Worm (Caenorhabditis elegans) whole organism, young adult: Measurements from ENCODE around the gene C18H9.5.

ENCODE experiments used
- B0019.2 ChIP-seq: fragments of 200-800 bp; sonication (Bioruptor generic); conservative IDR thresholded peaks from 2 replicates; pipeline ENCODE4 v1.3.6; 2022; ENCODE audit warnings: missing genetic modification reagents, missing genetic modification characterization, missing compliant biosample characterization
- F23B12.7 ChIP-seq: sonication (generic microtip); optimal IDR thresholded peaks from 2 replicates; lab custom pipeline; 2017; ENCODE audit warnings: missing genetic modification characterization, mild to moderate bottlenecking, missing compliant biosample characterization, antibody characterized with exemption, moderate library complexity; ENCODE audit not compliant: insufficient read depth
- F49E8.2 ChIP-seq: sonication (generic microtip); optimal IDR thresholded peaks from 3 replicates; lab custom pipeline; 2017; ENCODE audit warnings: missing genetic modification characterization, mild to moderate bottlenecking, missing compliant biosample characterization, antibody characterized with exemption, moderate library complexity; ENCODE audit not compliant: insufficient read depth
- K12H6.12 ChIP-seq: fragments of 200-800 bp; sonication (Bioruptor generic); optimal IDR thresholded peaks from 2 replicates; lab custom pipeline; 2018; ENCODE audit warnings: mild to moderate bottlenecking, missing genetic modification characterization, missing compliant biosample characterization
- T26A5.8 ChIP-seq: sonication (generic microtip); optimal IDR thresholded peaks from 2 replicates; lab custom pipeline; 2016; ENCODE audit warnings: missing genetic modification characterization, missing compliant biosample characterization
- Y53G8AR.9 ChIP-seq: fragments of 200-800 bp; sonication (Bioruptor generic); conservative IDR thresholded peaks from 2 replicates; pipeline ENCODE4 v1.3.6; 2022; ENCODE audit warnings: missing genetic modification reagents, missing genetic modification characterization, missing compliant biosample characterization
- ZK185.1 ChIP-seq: sonication (generic microtip); optimal IDR thresholded peaks from 2 replicates; lab custom pipeline; 2016; ENCODE audit warnings: mild to moderate bottlenecking, missing genetic modification characterization, missing compliant biosample characterization; ENCODE audit not compliant: poor library complexity, severe bottlenecking
- akir-1 ChIP-seq: fragments of 200-800 bp; sonication (Bioruptor generic); optimal IDR thresholded peaks from 2 replicates; lab custom pipeline; 2018; ENCODE audit warnings: mild to moderate bottlenecking, missing genetic modification characterization, moderate library complexity, missing compliant biosample characterization
- aptf-3 ChIP-seq: fragments of 200-800 bp; sonication (Bioruptor generic); IDR thresholded peaks from 2 replicates; pipeline ENCODE4 v1.3.6; 2022; ENCODE audit warnings: missing genetic modification characterization, missing compliant biosample characterization
- athp-1 ChIP-seq: sonication (generic microtip); optimal IDR thresholded peaks from 2 replicates; lab custom pipeline; 2017; ENCODE audit warnings: mild to moderate bottlenecking, missing genetic modification characterization, missing compliant biosample characterization
- attf-3 ChIP-seq: fragments of 200-800 bp; sonication (Bioruptor generic); conservative IDR thresholded peaks from 2 replicates; pipeline ENCODE4 v1.3.6; 2022; ENCODE audit warnings: missing genetic modification reagents, missing genetic modification characterization, missing compliant biosample characterization
- attf-5 ChIP-seq: fragments of 200-800 bp; sonication (Bioruptor generic); optimal IDR thresholded peaks from 2 replicates; lab custom pipeline; 2018; ENCODE audit warnings: mild to moderate bottlenecking, missing genetic modification characterization, missing compliant biosample characterization
- attf-6 ChIP-seq: fragments of 200-800 bp; sonication (Bioruptor generic); IDR thresholded peaks from 2 replicates; pipeline ENCODE4 v1.3.6; 2022; ENCODE audit warnings: missing genetic modification reagents, missing genetic modification characterization, missing compliant biosample characterization
- cebp-2 ChIP-seq: fragments of 200-800 bp; sonication (Bioruptor generic); IDR thresholded peaks from 2 replicates; pipeline ENCODE4 v1.3.6; 2022; ENCODE audit warnings: missing genetic modification characterization, missing compliant biosample characterization
- ceh-100 ChIP-seq: fragments of 200-800 bp; sonication (Bioruptor generic); IDR thresholded peaks from 2 replicates; pipeline ENCODE4 v1.3.6; 2022; ENCODE audit warnings: missing genetic modification reagents, missing genetic modification characterization, missing compliant biosample characterization
- ceh-58 ChIP-seq: fragments of 200-800 bp; sonication (Bioruptor generic); IDR thresholded peaks from 2 replicates; pipeline ENCODE4 v1.3.6; 2022; ENCODE audit warnings: missing genetic modification characterization, missing compliant biosample characterization
- ceh-91 ChIP-seq: fragments of 200-800 bp; sonication (Bioruptor generic); IDR thresholded peaks from 2 replicates; pipeline ENCODE4 v1.3.6; 2022; ENCODE audit warnings: missing genetic modification reagents, missing genetic modification characterization, missing compliant biosample characterization
- die-1 ChIP-seq: sonication (generic microtip); optimal IDR thresholded peaks from 2 replicates; lab custom pipeline; 2016; ENCODE audit warnings: missing genotype, mild to moderate bottlenecking, missing genetic modification characterization, missing compliant biosample characterization
- dox-1 ChIP-seq: fragments of 200-800 bp; sonication (Bioruptor generic); IDR thresholded peaks from 2 replicates; pipeline ENCODE4 v1.3.6; 2022; ENCODE audit warnings: missing genetic modification reagents, missing genetic modification characterization, missing compliant biosample characterization
- dpl-1 ChIP-seq: fragments of 150-350 bp; optimal IDR thresholded peaks from 2 replicates; lab custom pipeline; 2014; ENCODE audit warnings: missing biosample characterization, missing genetic modification reagents, missing genetic modification characterization
- efl-1 ChIP-seq: fragments of 150-350 bp; optimal IDR thresholded peaks from 2 replicates; lab custom pipeline; 2014; ENCODE audit warnings: missing biosample characterization, missing genetic modification reagents, missing genetic modification characterization
- egl-44 ChIP-seq: fragments of 200-800 bp; sonication (Bioruptor generic); IDR thresholded peaks from 2 replicates; pipeline ENCODE4 v1.3.6; 2022; ENCODE audit warnings: missing genetic modification reagents, missing genetic modification characterization, missing compliant biosample characterization
- ekl-4 ChIP-seq: fragments of 200-800 bp; sonication (Bioruptor generic); IDR thresholded peaks from 2 replicates; pipeline ENCODE4 v1.3.6; 2022; ENCODE audit warnings: missing genetic modification reagents, missing genetic modification characterization, missing compliant biosample characterization
- gei-17 ChIP-seq: fragments of 200-800 bp; sonication (Bioruptor generic); optimal IDR thresholded peaks from 2 replicates; lab custom pipeline; 2018; ENCODE audit warnings: mild to moderate bottlenecking, missing genetic modification characterization, missing compliant biosample characterization
- hlh-26 ChIP-seq: fragments of 200-800 bp; sonication (Bioruptor generic); conservative IDR thresholded peaks from 2 replicates; pipeline ENCODE4 v1.3.6; 2022; ENCODE audit warnings: missing genetic modification reagents, missing genetic modification characterization, missing compliant biosample characterization
- hmg-1.2 ChIP-seq: fragments of 200-800 bp; sonication (Bioruptor generic); IDR thresholded peaks from 2 replicates; pipeline ENCODE4 v1.3.6; 2022; ENCODE audit warnings: missing genetic modification reagents, missing genetic modification characterization, missing compliant biosample characterization
- hmg-20 ChIP-seq: fragments of 200-800 bp; sonication (Bioruptor generic); IDR thresholded peaks from 2 replicates; pipeline ENCODE4 v1.3.6; 2022; ENCODE audit warnings: missing genetic modification reagents, missing genetic modification characterization, missing compliant biosample characterization
- hsf-1 ChIP-seq: fragments of 200-800 bp; sonication (Bioruptor generic); IDR thresholded peaks from 2 replicates; pipeline ENCODE4 v1.3.6; 2022; ENCODE audit warnings: missing genetic modification reagents, missing genetic modification characterization, missing compliant biosample characterization
- let-526 ChIP-seq: fragments of 200-800 bp; sonication (Bioruptor generic); IDR thresholded peaks from 2 replicates; pipeline ENCODE4 v1.3.6; 2022; ENCODE audit warnings: missing genetic modification reagents, missing genetic modification characterization, missing compliant biosample characterization
- lin-26 ChIP-seq: fragments of 200-800 bp; sonication (Bioruptor generic); IDR thresholded peaks from 2 replicates; pipeline ENCODE4 v1.3.6; 2022; ENCODE audit warnings: missing genetic modification reagents, missing genetic modification characterization, missing compliant biosample characterization
- madf-10 ChIP-seq: sonication (generic microtip); optimal IDR thresholded peaks from 2 replicates; lab custom pipeline; 2016; ENCODE audit warnings: mild to moderate bottlenecking, missing genetic modification characterization, missing compliant biosample characterization
- madf-3 ChIP-seq: fragments of 200-800 bp; sonication (Bioruptor generic); IDR thresholded peaks from 2 replicates; pipeline ENCODE4 v1.3.6; 2022; ENCODE audit warnings: missing genetic modification reagents, missing genetic modification characterization, missing compliant biosample characterization
- madf-6 ChIP-seq: fragments of 200-800 bp; sonication (Bioruptor generic); IDR thresholded peaks from 2 replicates; pipeline ENCODE4 v1.3.6; 2022; ENCODE audit warnings: missing genetic modification reagents, missing genetic modification characterization, missing compliant biosample characterization
- madf-8 ChIP-seq: fragments of 200-800 bp; sonication (Bioruptor generic); conservative IDR thresholded peaks from 2 replicates; pipeline ENCODE4 v1.3.6; 2022; ENCODE audit warnings: missing genetic modification reagents, missing genetic modification characterization, missing compliant biosample characterization
- mcd-1 ChIP-seq: fragments of 200-800 bp; sonication (Bioruptor generic); IDR thresholded peaks from 2 replicates; pipeline ENCODE4 v1.3.6; 2022; ENCODE audit warnings: missing genetic modification reagents, missing genetic modification characterization, missing compliant biosample characterization
- nhr-80 ChIP-seq: sonication (generic microtip); optimal IDR thresholded peaks from 2 replicates; lab custom pipeline; 2016; ENCODE audit warnings: missing genetic modification characterization, missing compliant biosample characterization
- rcor-1 ChIP-seq: fragments of 200-800 bp; sonication (Bioruptor generic); IDR thresholded peaks from 2 replicates; pipeline ENCODE4 v1.3.6; 2022; ENCODE audit warnings: missing genetic modification reagents, missing genetic modification characterization, missing compliant biosample characterization
- rec-8 ChIP-seq, 2 experiments: sonication (generic microtip); optimal IDR thresholded peaks; 2 replicates each; lab custom pipeline; 2016; ENCODE audit warnings: mild to moderate bottlenecking in 2 of 2, missing genetic modification characterization in 2 of 2, missing genetic modification reagents in 2 of 2, missing genotype in 2 of 2, missing biosample characterization in 1 of 2, missing compliant biosample characterization in 1 of 2, moderate library complexity in 1 of 2
- repo-1 ChIP-seq: sonication (generic microtip); optimal IDR thresholded peaks from 2 replicates; lab custom pipeline; 2017; ENCODE audit warnings: mild to moderate bottlenecking, missing genetic modification characterization, missing compliant biosample characterization
- sdz-38 ChIP-seq: sonication (generic microtip); optimal IDR thresholded peaks from 2 replicates; lab custom pipeline; 2016; ENCODE audit warnings: missing genotype, missing genetic modification characterization, missing compliant biosample characterization
- sea-2 ChIP-seq: fragments of 200-800 bp; sonication (Bioruptor generic); IDR thresholded peaks from 2 replicates; pipeline ENCODE4 v1.3.6; 2022; ENCODE audit warnings: missing genetic modification characterization, missing compliant biosample characterization
- tbp1 ChIP-seq: fragments of 200-800 bp; sonication (Bioruptor generic); optimal IDR thresholded peaks from 2 replicates; lab custom pipeline; 2018; ENCODE audit warnings: mild to moderate bottlenecking, missing genetic modification characterization, missing compliant biosample characterization
- unc-62 ChIP-seq: fragments of 150-350 bp; optimal IDR thresholded peaks from 2 replicates; lab custom pipeline; 2014; ENCODE audit warnings: missing biosample characterization, missing genetic modification reagents, missing genetic modification characterization
- ztf-28 ChIP-seq: fragments of 200-800 bp; sonication (Bioruptor generic); IDR thresholded peaks from 2 replicates; pipeline ENCODE4 v1.3.6; 2022; ENCODE audit warnings: missing genetic modification reagents, missing genetic modification characterization, missing compliant biosample characterization
- ztf-3 ChIP-seq: fragments of 200-800 bp; sonication (Bioruptor generic); optimal IDR thresholded peaks from 2 replicates; lab custom pipeline; 2018; ENCODE audit warnings: mild to moderate bottlenecking, missing genetic modification characterization, missing compliant biosample characterization

The C18H9.5 gene

ce11 chrII:6741428-6741827 is 46.1 kb upstream of the C18H9.5 start, which contains the start of gene exos-8 (continued):
- TF ChIP-seq tbp1: peak; percentile 55
- 0 out of 2 replicates have a peak, but pooled peaks have one; percentile 15 for TF ChIP-seq madf-3 (GFP tag; lab: Robert Waterston, UW)
- TF ChIP-seq dpl-1 (GFP tag; lab: Kevin White, UChicago): peak; percentile 37
- TF ChIP-seq mcd-1 (GFP tag; lab: Robert Waterston, UW): peak; percentile 92
- TF ChIP-seq egl-44: 0 out of 2 replicates have a peak, but pooled peaks have one; percentile 20
- TF ChIP-seq ZK185.1 (tag; lab: Kevin White, UChicago): peak; percentile 48
- TF ChIP-seq ceh-100 (GFP tag; lab: Robert Waterston, UW): peak; percentile 97
- TF ChIP-seq K12H6.12 (tag; lab: Kevin White, UChicago): peak; percentile 32
- peak; percentile 19 for TF ChIP-seq die-1
- no peak for TF ChIP-seq aptf-3 (GFP tag; lab: Robert Waterston, UW)
- no peak for TF ChIP-seq ceh-58 (GFP tag; lab: Robert Waterston, UW)
- TF ChIP-seq attf-3: peak; percentile 65
- peak; percentile 54 for TF ChIP-seq nhr-80
- TF ChIP-seq efl-1: peak; percentile 65
- TF ChIP-seq F49E8.2: no peak
- no peak for TF ChIP-seq ztf-28 (GFP tag; lab: Robert Waterston, UW)
- TF ChIP-seq gei-17 (GFP tag; lab: Kevin White, UChicago): no peak
- no peak for TF ChIP-seq T26A5.8 (tag; lab: Kevin White, UChicago)

ce11 chrII:6736604-6737003 is 41.2 kb upstream of the C18H9.5 start, which contains the start of gene T14B4.1:
Gene T14B4.1 (plus strand): TSS chrII:6736904.
- TF ChIP-seq let-526 (GFP tag; lab: Robert Waterston, UW) (no peak), ceh-100 (GFP tag; lab: Robert Waterston, UW) (no peak), sdz-38 (tag; lab: Kevin White, UChicago) (no peak), ceh-91 (GFP tag; lab: Robert Waterston, UW) (no peak), attf-6 (GFP tag; lab: Robert Waterston, UW) (no peak), madf-3 (GFP tag; lab: Robert Waterston, UW) (no peak), ztf-3 (GFP tag; lab: Kevin White, UChicago) (no peak), hlh-26 (GFP tag; lab: Robert Waterston, UW) (no peak), rec-8 (tag; optimal IDR thresholded peaks at IDR 0.05; lab: Kevin White, UChicago) (no peak), dox-1 (no peak)
- TF ChIP-seq, all 124 proteins: peak for 0

- peak; percentile 22 for TF ChIP-seq athp-1 (tag; lab: Kevin White, UChicago)
- 0 out of 2 replicates have a peak, but pooled peaks have one; percentile 7 for TF ChIP-seq madf-3 (GFP tag; lab: Robert Waterston, UW)
- no peak for TF ChIP-seq lin-26 (GFP tag; lab: Robert Waterston, UW)
- no peak for TF ChIP-seq aptf-3 (GFP tag; lab: Robert Waterston, UW)
- peak; percentile 36 for TF ChIP-seq repo-1 (tag; lab: Kevin White, UChicago)
- TF ChIP-seq hmg-20 (GFP tag; lab: Robert Waterston, UW): 0 out of 2 replicates have a peak, but pooled peaks have one; percentile 3
- TF ChIP-seq madf-8 (GFP tag; lab: Robert Waterston, UW): no peak
- TF ChIP-seq akir-1 (GFP tag; lab: Kevin White, UChicago): no peak
- TF ChIP-seq ceh-100 (GFP tag; lab: Robert Waterston, UW): no peak
- no peak for TF ChIP-seq attf-5 (GFP tag; lab: Kevin White, UChicago)
- no peak for TF ChIP-seq dpl-1 (GFP tag; lab: Kevin White, UChicago)
- TF ChIP-seq sea-2 (GFP tag; lab: Robert Waterston, UW): no peak
- TF ChIP-seq ztf-3 (GFP tag; lab: Kevin White, UChicago): no peak
- TF ChIP-seq madf-6: peak; percentile 47
- TF ChIP-seq madf-10 (tag; lab: Kevin White, UChicago): no peak
- TF ChIP-seq B0019.2: no peak
- TF ChIP-seq T26A5.8 (tag; lab: Kevin White, UChicago): no peak
- TF ChIP-seq ekl-4 (GFP tag; lab: Robert Waterston, UW): peak; percentile 56
- no peak for TF ChIP-seq Y53G8AR.9
- no peak for TF ChIP-seq F23B12.7 (tag; lab: Kevin White, UChicago)
- no peak for TF ChIP-seq unc-62 (GFP tag; lab: Kevin White, UChicago)
- TF ChIP-seq cebp-2: no peak
- TF ChIP-seq F49E8.2: no peak
- no peak for TF ChIP-seq tbp1
- 0 out of 2 replicates have a peak, but pooled peaks have one; percentile 15 for TF ChIP-seq hmg-1.2 (GFP tag; lab: Robert Waterston, UW)
- no peak for TF ChIP-seq rcor-1 (GFP tag; lab: Robert Waterston, UW)
- 0 out of 2 replicates have a peak, but pooled peaks have one; percentile 27 for TF ChIP-seq hsf-1
- TF ChIP-seq ceh-58 (GFP tag; lab: Robert Waterston, UW): no peak
Measured at ce11 chrII:6736066-6736465, 40.7 kb upstream of the C18H9.5 start, which contains the start of gene mrps-18.C. Gene mrps-18.C (plus strand): TSS chrII:6736203.
